Fruit fly (Drosophila melanogaster): ENCODE results near the gene CG32055.

DNA sequence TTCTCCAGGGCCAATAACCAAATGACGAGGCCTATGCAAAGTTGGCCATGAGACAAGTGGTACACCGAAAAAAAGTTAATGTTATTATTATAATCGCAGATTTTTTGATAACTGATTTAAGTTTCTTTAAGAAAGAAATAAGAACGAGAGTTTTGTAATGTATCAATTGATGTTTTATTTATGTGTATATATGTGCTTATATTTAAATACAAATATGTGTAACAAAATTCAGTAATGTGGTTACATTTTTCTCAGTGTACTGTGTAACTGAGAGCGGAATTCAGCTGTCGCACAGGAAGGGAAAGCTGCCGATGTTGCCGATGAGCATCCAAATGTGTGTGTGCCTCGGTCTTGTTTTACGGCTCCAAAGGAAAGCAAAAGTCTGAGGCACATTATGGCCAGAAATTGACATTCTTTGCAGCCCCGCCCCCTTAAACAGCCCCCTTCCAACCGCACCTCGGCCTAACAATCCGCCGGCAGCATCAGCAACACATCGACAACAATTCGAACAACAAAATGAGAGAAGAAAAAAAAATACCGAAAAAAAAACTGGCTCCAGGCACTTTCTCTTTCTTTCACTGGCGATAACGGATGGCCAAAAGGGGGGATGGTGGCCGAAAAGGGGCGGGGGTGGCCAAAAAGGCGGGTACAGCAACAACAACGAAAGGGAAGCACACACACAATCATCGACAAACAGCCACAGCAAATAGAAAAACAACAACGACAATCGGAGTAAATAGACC lies 13.6 kb downstream of the CG32055 start:
- TF ChIP-seq h (optimal IDR thresholded peaks at IDR 0.05), result no peak
- no peak for TF ChIP-seq Myc (optimal IDR thresholded peaks at IDR 0.05)
- no peak for TF ChIP-seq insv (optimal IDR thresholded peaks at IDR 0.05)
- TF ChIP-seq Sin3A (optimal IDR thresholded peaks at IDR 0.05), result no peak
- TF ChIP-seq psq (optimal IDR thresholded peaks at IDR 0.05), result no peak
- no peak for TF ChIP-seq ttk (optimal IDR thresholded peaks at IDR 0.05)
